Fruit fly (Drosophila melanogaster) whole organism, embryonic: Measurements from ENCODE around the gene mRpL16.
A peak's percentile ranks its signal among the peaks of the same experiment; 100 is the strongest.

Experiments
- Blimp-1 ChIP-seq: fragments of 200-800 bp; sonication (Bioruptor generic); optimal IDR thresholded peaks from 3 replicates; lab custom pipeline; 2018; ENCODE audit warnings: missing biosample characterization, missing genetic modification characterization, mild to moderate bottlenecking, moderate library complexity, missing genetic modification reagents
- BtbVII ChIP-seq: fragments of 200-800 bp; sonication (Bioruptor generic); optimal IDR thresholded peaks from 3 replicates; lab custom pipeline; 2017; ENCODE audit warnings: missing biosample characterization, mild to moderate bottlenecking, missing genetic modification characterization
- CG10565 ChIP-seq: fragments of 200-800 bp; sonication (Bioruptor generic); optimal IDR thresholded peaks from 3 replicates; lab custom pipeline; 2016; ENCODE audit warnings: missing biosample characterization, mild to moderate bottlenecking, missing genetic modification characterization
- CG10959 ChIP-seq: fragments of 200-800 bp; sonication (Bioruptor generic); IDR thresholded peaks from 2 replicates; pipeline ENCODE4 v1.3.6; 2022; ENCODE audit warnings: missing biosample characterization, missing genetic modification characterization
- CG12236 ChIP-seq: fragments of 200-800 bp; sonication (Bioruptor generic); optimal IDR thresholded peaks from 2 replicates; lab custom pipeline; 2016; ENCODE audit warnings: missing biosample characterization, missing genetic modification characterization
- CG12391 ChIP-seq: fragments of 200-800 bp; sonication (Bioruptor generic); optimal IDR thresholded peaks from 3 replicates; lab custom pipeline; 2018; ENCODE audit warnings: missing biosample characterization, mild to moderate bottlenecking, missing genetic modification characterization, moderate library complexity
- CG14014 ChIP-seq: fragments of 200-800 bp; sonication (Bioruptor generic); IDR thresholded peaks from 2 replicates; pipeline ENCODE4 v1.3.6; 2022; ENCODE audit warnings: missing biosample characterization, missing genetic modification characterization
- CG14860 ChIP-seq: fragments of 200-800 bp; sonication (Bioruptor generic); IDR thresholded peaks from 3 replicates; pipeline ENCODE4 v1.3.6; 2022; ENCODE audit warnings: missing biosample characterization, missing genetic modification characterization; ENCODE audit not compliant: partially characterized antibody
- CG1602 ChIP-seq: fragments of 200-800 bp; sonication (Bioruptor generic); optimal IDR thresholded peaks from 3 replicates; lab custom pipeline; 2016; ENCODE audit warnings: missing biosample characterization, missing genetic modification characterization
- CG16779 ChIP-seq: fragments of 200-800 bp; sonication (Bioruptor generic); IDR thresholded peaks from 2 replicates; pipeline ENCODE4 v1.3.6; 2022; ENCODE audit warnings: missing biosample characterization, missing genetic modification characterization
- CG17359 ChIP-seq: fragments of 200-800 bp; sonication (Bioruptor generic); optimal IDR thresholded peaks from 3 replicates; lab custom pipeline; 2018; ENCODE audit warnings: missing biosample characterization, mild to moderate bottlenecking, missing genetic modification characterization, moderate library complexity
- CG3995 ChIP-seq: fragments of 200-800 bp; sonication (Bioruptor generic); optimal IDR thresholded peaks from 3 replicates; lab custom pipeline; 2016; ENCODE audit warnings: missing biosample characterization, missing genetic modification characterization
- CG4282 ChIP-seq: fragments of 200-800 bp; sonication (Bioruptor generic); optimal IDR thresholded peaks from 2 replicates; lab custom pipeline; 2016; ENCODE audit warnings: missing biosample characterization, missing genetic modification characterization
- CG5953 ChIP-seq: fragments of 200-800 bp; sonication (Bioruptor generic); IDR thresholded peaks from 2 replicates; pipeline ENCODE4 v1.3.6; 2022; ENCODE audit warnings: missing biosample characterization, missing genetic modification characterization
- CG6175 ChIP-seq: fragments of 200-800 bp; sonication (Bioruptor generic); IDR thresholded peaks from 3 replicates; pipeline ENCODE4 v1.3.6; 2022; ENCODE audit warnings: missing biosample characterization, missing genetic modification characterization
- CG6654 ChIP-seq: fragments of 200-800 bp; sonication (Bioruptor generic); optimal IDR thresholded peaks from 2 replicates; lab custom pipeline; 2017; ENCODE audit warnings: missing biosample characterization, mild to moderate bottlenecking, missing genetic modification characterization
- CG7271 ChIP-seq: fragments of 200-800 bp; sonication (Bioruptor generic); optimal IDR thresholded peaks from 2 replicates; lab custom pipeline; 2018; ENCODE audit warnings: missing biosample characterization, mild to moderate bottlenecking, missing genetic modification characterization, moderate library complexity
- CG8765 ChIP-seq: fragments of 200-800 bp; sonication (Bioruptor generic); IDR thresholded peaks from 2 replicates; pipeline ENCODE4 v1.3.6; 2022; ENCODE audit warnings: missing biosample characterization, missing genetic modification characterization
- CG9727 ChIP-seq: fragments of 200-800 bp; sonication (Bioruptor generic); optimal IDR thresholded peaks from 3 replicates; lab custom pipeline; 2017; ENCODE audit warnings: missing biosample characterization, mild to moderate bottlenecking, missing genetic modification characterization
- Doc3 ChIP-seq: fragments of 200-800 bp; sonication (Bioruptor generic); IDR thresholded peaks from 3 replicates; pipeline ENCODE4 v1.3.6; 2022; ENCODE audit warnings: missing biosample characterization, missing genetic modification characterization; ENCODE audit not compliant: partially characterized antibody
- H15 ChIP-seq: fragments of 200-800 bp; sonication (Bioruptor generic); IDR thresholded peaks from 3 replicates; pipeline ENCODE4 v1.3.6; 2022; ENCODE audit warnings: missing biosample characterization, missing genetic modification characterization
- Hr3 ChIP-seq: fragments of 200-800 bp; sonication (Bioruptor generic); optimal IDR thresholded peaks from 3 replicates; lab custom pipeline; 2016; ENCODE audit warnings: missing biosample characterization, missing genetic modification characterization
- MBD-R2 ChIP-seq: fragments of 200-800 bp; sonication (Bioruptor generic); IDR thresholded peaks from 2 replicates; pipeline ENCODE4 v1.3.6; 2022; ENCODE audit warnings: missing biosample characterization, missing genetic modification characterization
- Med ChIP-seq: fragments of 200-800 bp; sonication (Bioruptor generic); peaks from one replicate; lab custom pipeline; 2016; ENCODE audit warnings: missing biosample characterization, missing genetic modification characterization, mild to moderate bottlenecking, inconsistent platforms, moderate library complexity
- NC2α ChIP-seq: fragments of 200-800 bp; sonication (Bioruptor generic); optimal IDR thresholded peaks from 2 replicates; lab custom pipeline; 2016; ENCODE audit warnings: missing biosample characterization, missing genetic modification characterization
- Neu2 ChIP-seq: fragments of 200-800 bp; sonication (Bioruptor generic); optimal IDR thresholded peaks from 3 replicates; lab custom pipeline; 2016; ENCODE audit warnings: missing biosample characterization, missing genetic modification characterization, borderline replicate concordance
- Oli ChIP-seq: fragments of 200-800 bp; sonication (Bioruptor generic); optimal IDR thresholded peaks from 2 replicates; lab custom pipeline; 2018; ENCODE audit warnings: missing biosample characterization, mild to moderate bottlenecking, missing genetic modification characterization, moderate library complexity
- Poxn ChIP-seq: fragments of 200-800 bp; sonication (Bioruptor generic); IDR thresholded peaks from 2 replicates; pipeline ENCODE4 v1.3.6; 2022; ENCODE audit warnings: missing biosample characterization, missing genetic modification characterization
- Scr ChIP-seq: fragments of 200-800 bp; sonication (Bioruptor generic); IDR thresholded peaks from 2 replicates; pipeline ENCODE4 v1.3.6; 2022; ENCODE audit warnings: missing biosample characterization, missing genetic modification characterization; ENCODE audit not compliant: partially characterized antibody
- abd-A ChIP-seq: fragments of 200-800 bp; sonication (Bioruptor generic); optimal IDR thresholded peaks from 3 replicates; lab custom pipeline; 2019; ENCODE audit warnings: missing biosample characterization, mild to moderate bottlenecking, missing genetic modification characterization, moderate library complexity
- ase ChIP-seq: fragments of 200-800 bp; sonication (Bioruptor generic); IDR thresholded peaks from 3 replicates; pipeline ENCODE4 v1.3.6; 2022; ENCODE audit warnings: missing biosample characterization, missing genetic modification characterization
- cg ChIP-seq: fragments of 200-800 bp; sonication (Bioruptor generic); optimal IDR thresholded peaks from 3 replicates; lab custom pipeline; 2019; ENCODE audit warnings: missing biosample characterization, mild to moderate bottlenecking, missing genetic modification characterization, moderate library complexity
- crc ChIP-seq: fragments of 200-800 bp; sonication (Bioruptor generic); optimal IDR thresholded peaks from 2 replicates; lab custom pipeline; 2016; ENCODE audit warnings: missing biosample characterization, missing genetic modification characterization
- danr ChIP-seq: fragments of 200-800 bp; sonication (Bioruptor generic); IDR thresholded peaks from 2 replicates; pipeline ENCODE4 v1.3.6; 2022; ENCODE audit warnings: missing biosample characterization, missing genetic modification characterization
- ewg ChIP-seq: fragments of 200-800 bp; sonication (Bioruptor generic); optimal IDR thresholded peaks from 3 replicates; lab custom pipeline; 2017; ENCODE audit warnings: mild to moderate bottlenecking, missing biosample characterization, missing genetic modification reagents, missing genetic modification characterization
- grn ChIP-seq: fragments of 200-800 bp; sonication (Bioruptor generic); optimal IDR thresholded peaks from 3 replicates; lab custom pipeline; 2017; ENCODE audit warnings: missing biosample characterization, missing genetic modification characterization
- gro ChIP-seq: fragments of 200-800 bp; sonication (Bioruptor generic); optimal IDR thresholded peaks from 2 replicates; lab custom pipeline; 2016; ENCODE audit warnings: missing biosample characterization, missing genetic modification characterization
- ham ChIP-seq: fragments of 200-800 bp; sonication (Bioruptor generic); IDR thresholded peaks from 2 replicates; pipeline ENCODE4 v1.3.6; 2022; ENCODE audit warnings: missing biosample characterization, missing genetic modification characterization
- kni ChIP-seq: fragments of 200-800 bp; sonication (Bioruptor generic); optimal IDR thresholded peaks from 3 replicates; lab custom pipeline; 2017; ENCODE audit warnings: mild to moderate bottlenecking, missing biosample characterization, missing genetic modification reagents, missing genetic modification characterization
- lilli ChIP-seq: fragments of 200-800 bp; sonication (Bioruptor generic); optimal IDR thresholded peaks from 3 replicates; lab custom pipeline; 2016; ENCODE audit warnings: missing biosample characterization, missing genetic modification characterization
- p53 ChIP-seq: fragments of 200-800 bp; sonication (Bioruptor generic); optimal IDR thresholded peaks from 2 replicates; lab custom pipeline; 2016; ENCODE audit warnings: missing biosample characterization, missing genetic modification characterization
- pzg ChIP-seq: fragments of 200-800 bp; sonication (Bioruptor generic); optimal IDR thresholded peaks from 3 replicates; lab custom pipeline; 2018; ENCODE audit warnings: missing biosample characterization, mild to moderate bottlenecking, missing genetic modification characterization, moderate library complexity
- salm ChIP-seq: fragments of 200-800 bp; sonication (Bioruptor generic); optimal IDR thresholded peaks from 2 replicates; lab custom pipeline; 2018; ENCODE audit warnings: missing biosample characterization, mild to moderate bottlenecking, missing genetic modification characterization
- sc ChIP-seq, 3 experiments: fragments of >200 bp in 2 of 3; fragments of 200-800 bp in 1 of 3; sonication (Bioruptor generic) in 1 of 3; optimal IDR thresholded peaks; 2 replicates in 2 of 3; 3 replicates in 1 of 3; lab custom pipeline; 2017; ENCODE audit warnings: mild to moderate bottlenecking in 1 of 3, missing biosample characterization in 1 of 3, missing genetic modification characterization in 1 of 3, missing genetic modification reagents in 1 of 3
- sens ChIP-seq: fragments of 200-800 bp; sonication (Bioruptor generic); peaks from one replicate; lab custom pipeline; 2016; ENCODE audit warnings: missing biosample characterization, missing genetic modification characterization
- slbo ChIP-seq: fragments of 200-800 bp; sonication (Bioruptor generic); IDR thresholded peaks from 2 replicates; pipeline ENCODE4 v1.3.6; 2022; ENCODE audit warnings: missing biosample characterization, missing genetic modification characterization
- slou ChIP-seq: fragments of 200-800 bp; sonication (Bioruptor generic); optimal IDR thresholded peaks from 3 replicates; lab custom pipeline; 2016; ENCODE audit warnings: missing biosample characterization, missing genetic modification characterization
- stwl ChIP-seq: fragments of 200-800 bp; sonication (Bioruptor generic); optimal IDR thresholded peaks from 3 replicates; lab custom pipeline; 2018; ENCODE audit warnings: missing biosample characterization, mild to moderate bottlenecking, missing genetic modification characterization, moderate library complexity
- vvl ChIP-seq: fragments of 200-800 bp; sonication (Bioruptor generic); IDR thresholded peaks from 2 replicates; pipeline ENCODE4 v1.3.6; 2022; ENCODE audit warnings: missing biosample characterization, missing genetic modification characterization
- zf30C ChIP-seq: fragments of 200-800 bp; sonication (Bioruptor generic); optimal IDR thresholded peaks from 3 replicates; lab custom pipeline; 2018; ENCODE audit warnings: missing biosample characterization, mild to moderate bottlenecking, missing genetic modification characterization

The mRpL16 gene

DNA sequence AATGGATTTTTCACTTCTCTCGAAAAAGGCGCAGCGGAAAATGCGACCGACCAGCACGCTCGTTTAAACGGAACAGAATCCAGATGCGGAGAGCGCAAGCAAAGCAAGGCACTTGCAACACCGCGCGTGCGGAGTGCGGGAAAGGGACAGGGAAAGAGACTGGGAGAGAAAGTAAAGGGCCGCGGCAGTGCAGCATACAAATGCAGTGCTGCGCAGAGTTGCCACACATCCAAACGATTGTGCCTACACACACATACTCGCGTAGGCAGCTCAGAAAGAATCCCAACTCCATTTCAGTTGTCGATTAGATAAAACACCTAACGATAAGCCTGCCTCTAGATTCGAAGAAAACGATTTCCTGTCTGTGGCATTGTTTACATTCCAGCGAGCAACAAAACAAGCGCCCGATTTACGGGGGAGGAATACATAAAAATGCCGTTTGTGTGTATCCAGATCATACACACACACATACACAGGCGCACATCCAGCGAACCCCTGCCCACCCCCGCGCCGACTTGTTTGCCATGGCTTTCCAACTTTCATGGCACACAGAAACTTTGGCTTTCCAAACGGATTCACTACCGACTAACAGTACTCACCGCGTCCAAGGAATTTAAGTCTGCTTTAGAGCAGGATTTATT, 9.5 kb downstream of the mRpL16 start (continued):
- TF ChIP-seq vvl (GFP tag; lab: Robert Waterston, UW) = peak; percentile 17; the same call in 1 of the 2 replicates
- no peak for TF ChIP-seq Poxn (GFP tag; lab: Robert Waterston, UW)
- no peak for TF ChIP-seq CG16779 (GFP tag; lab: Robert Waterston, UW)
- 0 out of 2 replicates have a peak, but pooled peaks have one; percentile 21 for TF ChIP-seq Scr (GFP tag; lab: Robert Waterston, UW)
- no peak for TF ChIP-seq CG14014 (GFP tag; lab: Robert Waterston, UW)
- no peak for TF ChIP-seq slou (GFP tag; lab: Kevin White, UChicago)
- no peak for TF ChIP-seq CG8765
- TF ChIP-seq CG1602 (GFP tag; lab: Kevin White, UChicago) = no peak
- TF ChIP-seq CG3995 (GFP tag; lab: Kevin White, UChicago) = no peak
- TF ChIP-seq Neu2 = no peak
- no peak for TF ChIP-seq CG14860 (GFP tag; lab: Robert Waterston, UW)
- TF ChIP-seq ase = no peak
- TF ChIP-seq gro = no peak
- TF ChIP-seq CG4282 (GFP tag; lab: Kevin White, UChicago) = no peak
- no peak for TF ChIP-seq CG12236 (GFP tag; lab: Kevin White, UChicago)
- no peak for TF ChIP-seq CG5953 (GFP tag; lab: Robert Waterston, UW)
- no peak for TF ChIP-seq CG6175 (GFP tag; lab: Robert Waterston, UW)
- no peak for TF ChIP-seq Oli (tag; lab: Kevin White, UChicago)
- TF ChIP-seq H15 (GFP tag; lab: Robert Waterston, UW) = no peak
- no peak for TF ChIP-seq Hr3 (GFP tag; lab: Kevin White, UChicago)
- TF ChIP-seq CG7271 (tag; lab: Kevin White, UChicago) = no peak
- TF ChIP-seq CG10959 (GFP tag; lab: Robert Waterston, UW) = no peak
- no peak for TF ChIP-seq salm (tag; lab: Kevin White, UChicago)
- no peak for TF ChIP-seq lilli (GFP tag; lab: Kevin White, UChicago)
- TF ChIP-seq stwl (tag; lab: Kevin White, UChicago) = peak; percentile 10
- no peak for TF ChIP-seq zf30C
- TF ChIP-seq ewg (GFP tag; lab: Kevin White, UChicago) = peak; percentile 59
- peak; percentile 77 for TF ChIP-seq sens
- TF ChIP-seq sc (optimal IDR thresholded peaks at IDR 0.05; lab: Kevin White, UChicago) = no peak
- no peak for TF ChIP-seq sc (GFP tag; optimal IDR thresholded peaks at IDR 0.05; lab: Kevin White, UChicago)
- TF ChIP-seq grn (GFP tag; lab: Kevin White, UChicago) = peak; percentile 86
- TF ChIP-seq CG17359 (tag; lab: Kevin White, UChicago) = no peak
- peak; percentile 16 for TF ChIP-seq pzg (GFP tag; lab: Kevin White, UChicago)
- TF ChIP-seq slbo = no peak
- peak; percentile 47 for TF ChIP-seq Blimp-1
- no peak for TF ChIP-seq Doc3 (GFP tag; lab: Robert Waterston, UW)
- peak; percentile 88 for TF ChIP-seq cg (GFP tag; lab: Kevin White, UChicago)
- peak; percentile 43 for TF ChIP-seq abd-A (tag; lab: Kevin White, UChicago)
- TF ChIP-seq danr (GFP tag; lab: Robert Waterston, UW) = no peak
- TF ChIP-seq CG9727 (GFP tag; lab: Kevin White, UChicago) = no peak
- no peak for TF ChIP-seq CG10565 (GFP tag; lab: Kevin White, UChicago)
- no peak for TF ChIP-seq crc
- no peak for TF ChIP-seq BtbVII (GFP tag; lab: Kevin White, UChicago)
- TF ChIP-seq Med = peak; percentile 74
- TF ChIP-seq NC2α (GFP tag; lab: Kevin White, UChicago) = no peak
- TF ChIP-seq CG12391 = no peak
- no peak for TF ChIP-seq p53 (GFP tag; lab: Kevin White, UChicago)
- no peak for TF ChIP-seq ham (GFP tag; lab: Robert Waterston, UW)
- no peak for TF ChIP-seq MBD-R2
- no peak for TF ChIP-seq CG6654 (GFP tag; lab: Kevin White, UChicago)
- peak; percentile 97 for TF ChIP-seq kni (GFP tag; lab: Kevin White, UChicago)
